Worm (Caenorhabditis elegans) whole organism, L2 larva: Measurements from ENCODE around the gene strd-1.
A peak's percentile ranks its signal among the peaks of the same experiment; 100 is the strongest.

Experiments used
- C34F6.9 ChIP-seq: fragments of 150-350 bp; optimal IDR thresholded peaks from 2 replicates; lab custom pipeline; 2014; ENCODE audit warnings: missing biosample characterization, missing genetic modification characterization
- F13H6.1 ChIP-seq: sonication (generic microtip); optimal IDR thresholded peaks from 2 replicates; lab custom pipeline; 2016; ENCODE audit warnings: missing genetic modification characterization, missing compliant biosample characterization
- R02D3.7 ChIP-seq: fragments of 150-350 bp; optimal IDR thresholded peaks from 2 replicates; lab custom pipeline; 2014; ENCODE audit warnings: missing biosample characterization, missing genetic modification characterization
- Y55F3AM.14 ChIP-seq: fragments of 200-800 bp; sonication (Bioruptor generic); optimal IDR thresholded peaks from 2 replicates; lab custom pipeline; 2018; ENCODE audit warnings: mild to moderate bottlenecking, missing genetic modification characterization, missing compliant biosample characterization
- alr-1 ChIP-seq: fragments of 150-350 bp; optimal IDR thresholded peaks from 2 replicates; lab custom pipeline; 2014; ENCODE audit warnings: missing biosample characterization, missing genetic modification characterization
- aly-2 ChIP-seq: fragments of 150-350 bp; optimal IDR thresholded peaks from 2 replicates; lab custom pipeline; 2014; ENCODE audit warnings: missing biosample characterization, missing genetic modification characterization
- ama-1 ChIP-seq: fragments of 150-350 bp; optimal IDR thresholded peaks from 2 replicates; lab custom pipeline; 2018; ENCODE audit warnings: inconsistent platforms
- blmp-1 ChIP-seq: sonication (generic microtip); optimal IDR thresholded peaks from 2 replicates; lab custom pipeline; 2017; ENCODE audit warnings: missing genetic modification characterization, mild to moderate bottlenecking, missing compliant biosample characterization, antibody characterized with exemption, moderate library complexity; ENCODE audit not compliant: insufficient read depth
- ceh-82 ChIP-seq: fragments of 150-350 bp; optimal IDR thresholded peaks from 2 replicates; lab custom pipeline; 2014; ENCODE audit warnings: missing biosample characterization, missing genetic modification characterization
- crh-2 ChIP-seq: sonication (generic microtip); optimal IDR thresholded peaks from 2 replicates; lab custom pipeline; 2017; ENCODE audit warnings: missing biosample characterization, missing genetic modification characterization
- dmd-4 ChIP-seq: sonication (generic microtip); optimal IDR thresholded peaks from 2 replicates; lab custom pipeline; 2017; ENCODE audit warnings: missing biosample characterization, missing genetic modification characterization
- egl-27 ChIP-seq: sonication (generic microtip); optimal IDR thresholded peaks from 3 replicates; lab custom pipeline; 2017; ENCODE audit warnings: missing biosample characterization, missing genetic modification reagents, missing genetic modification characterization
- elt-1 ChIP-seq: fragments of 150-350 bp; optimal IDR thresholded peaks from 2 replicates; lab custom pipeline; 2014; ENCODE audit warnings: missing biosample characterization, missing genetic modification characterization
- fos-1 ChIP-seq: fragments of 150-350 bp; optimal IDR thresholded peaks from 2 replicates; lab custom pipeline; 2014; ENCODE audit warnings: missing biosample characterization, missing genetic modification characterization
- gmeb-1 ChIP-seq: fragments of 150-350 bp; optimal IDR thresholded peaks from 2 replicates; lab custom pipeline; 2014; ENCODE audit warnings: missing biosample characterization, missing genetic modification characterization
- lin-13 ChIP-seq: fragments of 150-350 bp; optimal IDR thresholded peaks from 2 replicates; lab custom pipeline; 2014; ENCODE audit warnings: missing biosample characterization, missing genetic modification reagents, missing genetic modification characterization
- lin-39 ChIP-seq: fragments of 150-350 bp; optimal IDR thresholded peaks from 2 replicates; lab custom pipeline; 2014; ENCODE audit warnings: missing biosample characterization, missing genetic modification reagents, missing genetic modification characterization
- lsy-2 ChIP-seq, 2 experiments: fragments of 150-350 bp in 1 of 2; sonication (generic microtip) in 1 of 2; optimal IDR thresholded peaks; 2 replicates each; lab custom pipeline; 2014 to 2017; ENCODE audit warnings: missing biosample characterization in 2 of 2, missing genetic modification characterization in 2 of 2
- mab-5 ChIP-seq: fragments of 150-350 bp; optimal IDR thresholded peaks from 2 replicates; lab custom pipeline; 2014; ENCODE audit warnings: missing biosample characterization, missing genetic modification characterization
- mbf-1 ChIP-seq: sonication (generic microtip); optimal IDR thresholded peaks from 2 replicates; lab custom pipeline; 2017; ENCODE audit warnings: missing biosample characterization, missing genetic modification characterization
- mdl-1 ChIP-seq, 2 experiments: fragments of 150-350 bp in 1 of 2; sonication (generic microtip) in 1 of 2; optimal IDR thresholded peaks; 2 replicates each; lab custom pipeline; 2017; ENCODE audit warnings: missing biosample characterization in 2 of 2, missing genetic modification characterization in 2 of 2
- nhr-10 ChIP-seq: sonication (generic microtip); optimal IDR thresholded peaks from 2 replicates; lab custom pipeline; 2017; ENCODE audit warnings: missing biosample characterization, missing genetic modification characterization
- nhr-11 ChIP-seq: fragments of 150-350 bp; optimal IDR thresholded peaks from 2 replicates; lab custom pipeline; 2014; ENCODE audit warnings: missing biosample characterization, missing genetic modification characterization
- nhr-12 ChIP-seq: fragments of 150-350 bp; optimal IDR thresholded peaks from 2 replicates; lab custom pipeline; 2014; ENCODE audit warnings: missing biosample characterization, missing genetic modification characterization
- nhr-129 ChIP-seq: fragments of 150-350 bp; optimal IDR thresholded peaks from 2 replicates; lab custom pipeline; 2014; ENCODE audit warnings: missing biosample characterization, missing genetic modification characterization
- nhr-21 ChIP-seq: fragments of 150-350 bp; optimal IDR thresholded peaks from 2 replicates; lab custom pipeline; 2014; ENCODE audit warnings: missing biosample characterization, missing genetic modification characterization
- nhr-23 ChIP-seq: fragments of 150-350 bp; optimal IDR thresholded peaks from 2 replicates; lab custom pipeline; 2014; ENCODE audit warnings: missing biosample characterization, missing genetic modification reagents, missing genetic modification characterization
- nhr-237 ChIP-seq: fragments of 150-350 bp; optimal IDR thresholded peaks from 2 replicates; lab custom pipeline; 2014; ENCODE audit warnings: missing biosample characterization, missing genetic modification characterization
- nhr-25 ChIP-seq: fragments of 150-350 bp; sonication (generic microtip); optimal IDR thresholded peaks from 3 replicates; lab custom pipeline; 2014; ENCODE audit warnings: missing biosample characterization, missing genetic modification characterization
- nhr-6 ChIP-seq: fragments of 150-350 bp; optimal IDR thresholded peaks from 2 replicates; lab custom pipeline; 2014; ENCODE audit warnings: missing biosample characterization, missing genetic modification characterization
- peb-1 ChIP-seq: fragments of 150-350 bp; optimal IDR thresholded peaks from 2 replicates; lab custom pipeline; 2014; ENCODE audit warnings: missing biosample characterization, missing genetic modification characterization
- sem-4 ChIP-seq: fragments of 150-350 bp; optimal IDR thresholded peaks from 2 replicates; lab custom pipeline; 2014; ENCODE audit warnings: missing biosample characterization, missing genetic modification reagents, missing genetic modification characterization
- skn-1 ChIP-seq: sonication (generic microtip); optimal IDR thresholded peaks from 2 replicates; lab custom pipeline; 2017; ENCODE audit warnings: missing biosample characterization, missing genetic modification characterization
- sma-3 ChIP-seq: sonication (generic microtip); optimal IDR thresholded peaks from 2 replicates; lab custom pipeline; 2016; ENCODE audit warnings: missing genetic modification reagents, missing genetic modification characterization, missing compliant biosample characterization
- sma-9 ChIP-seq, 2 experiments: fragments of 150-350 bp in 1 of 2; sonication (generic microtip) in 1 of 2; optimal IDR thresholded peaks; 2 replicates each; lab custom pipeline; 2014 to 2016; ENCODE audit warnings: missing genetic modification characterization in 2 of 2, mild to moderate bottlenecking in 1 of 2, missing biosample characterization in 1 of 2, missing compliant biosample characterization in 1 of 2, missing genetic modification reagents in 1 of 2, moderate library complexity in 1 of 2
- snpc-4 ChIP-seq: fragments of 150-350 bp; optimal IDR thresholded peaks from 2 replicates; lab custom pipeline; 2014; ENCODE audit warnings: missing biosample characterization, missing genetic modification characterization
- unc-39 ChIP-seq: fragments of 150-350 bp; optimal IDR thresholded peaks from 2 replicates; lab custom pipeline; 2014; ENCODE audit warnings: missing biosample characterization, missing genetic modification characterization
- unc-55 ChIP-seq: fragments of 150-350 bp; sonication (generic microtip); optimal IDR thresholded peaks from 3 replicates; lab custom pipeline; 2014; ENCODE audit warnings: missing biosample characterization, missing genetic modification reagents, missing genetic modification characterization
- unc-62 ChIP-seq: fragments of 150-350 bp; optimal IDR thresholded peaks from 2 replicates; lab custom pipeline; 2014; ENCODE audit warnings: missing biosample characterization, missing genetic modification reagents, missing genetic modification characterization
- zag-1 ChIP-seq: fragments of 150-350 bp; optimal IDR thresholded peaks from 2 replicates; lab custom pipeline; 2014; ENCODE audit warnings: missing biosample characterization, missing genetic modification characterization
- ztf-1 ChIP-seq: fragments of 200-800 bp; sonication (Bioruptor generic); conservative IDR thresholded peaks from 2 replicates; pipeline ENCODE4 v1.3.6; 2022; ENCODE audit warnings: missing genetic modification characterization, missing compliant biosample characterization
- ztf-11 ChIP-seq: sonication (generic microtip); optimal IDR thresholded peaks from 2 replicates; lab custom pipeline; 2017; ENCODE audit warnings: missing biosample characterization, missing genetic modification characterization
- ztf-4 ChIP-seq: fragments of 150-350 bp; optimal IDR thresholded peaks from 2 replicates; lab custom pipeline; 2014; ENCODE audit warnings: missing biosample characterization, missing genetic modification characterization

The strd-1 gene

ce11 chrIII:10905112-10905511 is 42.1 kb upstream of the strd-1 start:
- TF ChIP-seq sma-9 (GFP tag; optimal IDR thresholded peaks at IDR 0.05; lab: Kevin White, UChicago) = peak; percentile 53
- no peak for TF ChIP-seq sma-9 (tag; optimal IDR thresholded peaks at IDR 0.05; lab: Kevin White, UChicago)
- peak; percentile 54 for TF ChIP-seq ceh-82 (tag; lab: Kevin White, UChicago)
- TF ChIP-seq ama-1 (lab: Kevin White, UChicago) = no peak
- no peak for TF ChIP-seq unc-62 (GFP tag; lab: Kevin White, UChicago)
- TF ChIP-seq unc-55 = peak; percentile 70
- TF ChIP-seq nhr-6 (tag; lab: Kevin White, UChicago) = peak; percentile 46
- no peak for TF ChIP-seq snpc-4 (tag; lab: Kevin White, UChicago)
- TF ChIP-seq C34F6.9 = peak; percentile 76
- peak; percentile 26 for TF ChIP-seq lin-13 (GFP tag; lab: Kevin White, UChicago)
- TF ChIP-seq nhr-25 (tag; lab: Kevin White, UChicago) = peak; percentile 97
- TF ChIP-seq sem-4 (tag; lab: Kevin White, UChicago) = peak; percentile 34
- peak; percentile 48 for TF ChIP-seq F13H6.1 (tag; lab: Kevin White, UChicago)
- TF ChIP-seq elt-1 (tag; lab: Kevin White, UChicago) = no peak
- TF ChIP-seq nhr-129 (tag; lab: Kevin White, UChicago) = peak; percentile 23
- no peak for TF ChIP-seq mdl-1 (tag; optimal IDR thresholded peaks at IDR 0.05; lab: Kevin White, UChicago)
- no peak for TF ChIP-seq lin-39 (tag; lab: Kevin White, UChicago)
- TF ChIP-seq ztf-1 (GFP tag; lab: Robert Waterston, UW) = no peak
- peak; percentile 35 for TF ChIP-seq blmp-1
- no peak for TF ChIP-seq R02D3.7
- TF ChIP-seq gmeb-1 (tag; lab: Kevin White, UChicago) = peak; percentile 91
- peak in 1 of 2 experiments; percentile 50 for TF ChIP-seq lsy-2 (tag; optimal IDR thresholded peaks at IDR 0.05; lab: Kevin White, UChicago)
- no peak for TF ChIP-seq egl-27
- TF ChIP-seq alr-1 (tag; lab: Kevin White, UChicago) = no peak
- TF ChIP-seq skn-1 (tag; lab: Kevin White, UChicago) = no peak
- no peak for TF ChIP-seq nhr-21 (tag; lab: Kevin White, UChicago)
- no peak for TF ChIP-seq nhr-11 (tag; lab: Kevin White, UChicago)
- no peak for TF ChIP-seq peb-1 (tag; lab: Kevin White, UChicago)
- peak; percentile 1 for TF ChIP-seq crh-2 (tag; lab: Kevin White, UChicago)
- no peak for TF ChIP-seq sma-3 (GFP tag; lab: Kevin White, UChicago)
- peak; percentile 64 for TF ChIP-seq mab-5

- TF ChIP-seq skn-1 (tag; lab: Kevin White, UChicago) (no peak), unc-55 (peak; percentile 22), mab-5 (no peak), egl-27 (no peak), ama-1 (lab: Kevin White, UChicago) (no peak), peb-1 (tag; lab: Kevin White, UChicago) (no peak), nhr-129 (tag; lab: Kevin White, UChicago) (peak; percentile 5), Y55F3AM.14 (GFP tag; lab: Kevin White, UChicago) (no peak), unc-39 (tag; lab: Kevin White, UChicago) (no peak), zag-1 (tag; lab: Kevin White, UChicago) (no peak), elt-1 (tag; lab: Kevin White, UChicago) (no peak), nhr-23 (tag; lab: Kevin White, UChicago) (no peak), nhr-10 (tag; lab: Kevin White, UChicago) (no peak), unc-62 (GFP tag; lab: Kevin White, UChicago) (no peak), nhr-12 (tag; lab: Kevin White, UChicago) (no peak), gmeb-1 (tag; lab: Kevin White, UChicago) (no peak), ztf-11 (tag; lab: Kevin White, UChicago) (no peak), nhr-237 (tag; lab: Kevin White, UChicago) (no peak), fos-1 (tag; lab: Kevin White, UChicago) (no peak), sma-9 (GFP tag; optimal IDR thresholded peaks at IDR 0.05; lab: Kevin White, UChicago) (no peak), sma-9 (tag; optimal IDR thresholded peaks at IDR 0.05; lab: Kevin White, UChicago) (no peak), ztf-4 (tag; lab: Kevin White, UChicago) (no peak), crh-2 (tag; lab: Kevin White, UChicago) (no peak), dmd-4 (tag; lab: Kevin White, UChicago) (no peak), nhr-6 (tag; lab: Kevin White, UChicago) (no peak), nhr-25 (tag; lab: Kevin White, UChicago) (peak; percentile 54), mbf-1 (tag; lab: Kevin White, UChicago) (no peak), C34F6.9 (peak; percentile 18), ceh-82 (tag; lab: Kevin White, UChicago) (no peak), blmp-1 (no peak), aly-2 (no peak)
Observed at ce11 chrIII:10906325-10906724, 40.9 kb upstream of the strd-1 start.
